Worm (Caenorhabditis elegans) whole organism, midembryonic: ENCODE measurements around the gene C01G12.5.

ENCODE experiments used
- T22C8.4 ChIP-seq: fragments of 200-800 bp; sonication (Bioruptor generic); IDR thresholded peaks from 2 replicates; pipeline ENCODE4 v1.3.6; 2022; ENCODE audit warnings: missing genetic modification characterization, missing compliant biosample characterization
- cog-1 ChIP-seq: sonication (generic microtip); optimal IDR thresholded peaks from 2 replicates; lab custom pipeline; 2016; ENCODE audit warnings: missing genetic modification characterization, missing compliant biosample characterization
- klf-2 ChIP-seq: fragments of 200-800 bp; sonication (Bioruptor generic); conservative IDR thresholded peaks from 2 replicates; pipeline ENCODE4 v1.3.6; 2022; ENCODE audit warnings: missing genetic modification reagents, missing genetic modification characterization, missing compliant biosample characterization
- med-1 ChIP-seq: sonication (generic microtip); optimal IDR thresholded peaks from 2 replicates; lab custom pipeline; 2017; ENCODE audit warnings: missing genetic modification characterization, mild to moderate bottlenecking, missing compliant biosample characterization, antibody characterized with exemption, missing genetic modification reagents; ENCODE audit not compliant: insufficient read depth
- ref-1 ChIP-seq: fragments of 200-800 bp; sonication (Bioruptor generic); conservative IDR thresholded peaks from 2 replicates; pipeline ENCODE4 v1.3.6; 2022; ENCODE audit warnings: missing genetic modification reagents, missing genetic modification characterization, missing compliant biosample characterization
- tab-1 ChIP-seq: fragments of 200-800 bp; sonication (Bioruptor generic); IDR thresholded peaks from 2 replicates; pipeline ENCODE4 v1.3.6; 2022; ENCODE audit warnings: missing genetic modification characterization, missing compliant biosample characterization
- ztf-23 ChIP-seq: fragments of 200-800 bp; sonication (Bioruptor generic); IDR thresholded peaks from 2 replicates; pipeline ENCODE4 v1.3.6; 2022; ENCODE audit warnings: missing genetic modification reagents, missing genetic modification characterization, missing compliant biosample characterization
- ztf-29 ChIP-seq: fragments of 200-800 bp; sonication (Bioruptor generic); IDR thresholded peaks from 2 replicates; pipeline ENCODE4 v1.3.6; 2022; ENCODE audit warnings: missing genetic modification reagents, missing genetic modification characterization, missing compliant biosample characterization

- TF ChIP-seq klf-2 (no peak), cog-1 (tag; lab: Kevin White, UChicago) (no peak), tab-1 (GFP tag; lab: Robert Waterston, UW) (no peak), ref-1 (GFP tag; lab: Robert Waterston, UW) (no peak), med-1 (no peak), T22C8.4 (no peak), ztf-23 (no peak), ztf-29 (GFP tag; lab: Robert Waterston, UW) (no peak)
Observed at ce11 chrII:14593281-14593680, 6.0 kb upstream of the C01G12.5 start, which contains the start of gene catp-4.
